Fruit fly (Drosophila melanogaster) Kc167 (cell line): ENCODE results near the gene obst-J.

Source experiments
- Myc ChIP-seq: fragments of >200 bp; optimal IDR thresholded peaks from 2 replicates; lab custom pipeline; 2017; ENCODE audit warnings: missing external identifiers
- Sin3A ChIP-seq: fragments of >200 bp; optimal IDR thresholded peaks from 2 replicates; lab custom pipeline; 2018; ENCODE audit warnings: missing external identifiers
- h ChIP-seq: fragments of >200 bp; optimal IDR thresholded peaks from 3 replicates; lab custom pipeline; 2018; ENCODE audit warnings: missing external identifiers
- insv ChIP-seq: fragments of >200 bp; optimal IDR thresholded peaks from 3 replicates; lab custom pipeline; 2018; ENCODE audit warnings: missing external identifiers
- psq ChIP-seq: fragments of >200 bp; optimal IDR thresholded peaks from 2 replicates; lab custom pipeline; 2017; ENCODE audit warnings: missing external identifiers
- ttk ChIP-seq: sonication (Bioruptor generic); optimal IDR thresholded peaks from 2 replicates; lab custom pipeline; 2017; ENCODE audit warnings: missing external identifiers

obst-J gene

dm6 chr3L:20131643-20132042 is at the start of gene obst-J:
TSS of gene obst-J (minus strand) at chr3L:20131743.
- no peak for TF ChIP-seq h
- no peak for TF ChIP-seq psq (lab: Kevin White, UChicago)
- TF ChIP-seq Sin3A: no peak
- no peak for TF ChIP-seq insv
- TF ChIP-seq Myc (lab: Kevin White, UChicago): no peak
- TF ChIP-seq ttk: no peak

- TF ChIP-seq Myc (lab: Kevin White, UChicago): no peak
- no peak for TF ChIP-seq Sin3A
- no peak for TF ChIP-seq h
- TF ChIP-seq psq (lab: Kevin White, UChicago): no peak
- no peak for TF ChIP-seq insv
- TF ChIP-seq ttk: no peak
Measured at dm6 chr3L:20178101-20178500, 46.6 kb upstream of the obst-J start.

- TF ChIP-seq ttk: no peak
- no peak for TF ChIP-seq h
- TF ChIP-seq Sin3A: no peak
- no peak for TF ChIP-seq psq (lab: Kevin White, UChicago)
- no peak for TF ChIP-seq Myc (lab: Kevin White, UChicago)
- TF ChIP-seq insv: no peak
Measured at dm6 chr3L:20177697-20178096, 46.2 kb upstream of the obst-J start.

dm6 chr3L:20168152-20168551 is 36.6 kb upstream of the obst-J start:
- TF ChIP-seq ttk (no peak), psq (lab: Kevin White, UChicago) (no peak), Sin3A (no peak), insv (no peak), h (no peak), Myc (lab: Kevin White, UChicago) (no peak)

- TF ChIP-seq psq (lab: Kevin White, UChicago) (no peak), h (no peak), insv (no peak), Sin3A (no peak), Myc (lab: Kevin White, UChicago) (no peak), ttk (no peak)
Measured at dm6 chr3L:20140589-20141207, 9.2 kb upstream of the obst-J start, which contains the start of gene CG7328. TSS of gene CG7328 (minus strand) at chr3L:20140607.

dm6 chr3L:20138327-20138726 is 6.8 kb upstream of the obst-J start:
- TF ChIP-seq Myc (lab: Kevin White, UChicago): no peak
- TF ChIP-seq ttk: no peak
- no peak for TF ChIP-seq psq (lab: Kevin White, UChicago)
- TF ChIP-seq h: no peak
- TF ChIP-seq Sin3A: no peak
- no peak for TF ChIP-seq insv

- TF ChIP-seq ttk (no peak), psq (lab: Kevin White, UChicago) (no peak), h (no peak), Myc (lab: Kevin White, UChicago) (no peak), insv (no peak), Sin3A (no peak)
Measured at dm6 chr3L:20133168-20133567, 1.6 kb upstream of the obst-J start, which contains the start of gene CG7335. TSS of gene CG7335 (minus strand) at chr3L:20133268.

- TF ChIP-seq psq (lab: Kevin White, UChicago) (no peak), h (no peak)
Measured at dm6 chr3L:20129032-20129431, 2.5 kb downstream of the obst-J start, which contains the start of gene gig. TSS of gene gig (plus strand) at chr3L:20129181.

- no peak for TF ChIP-seq psq (lab: Kevin White, UChicago)
- no peak for TF ChIP-seq Myc (lab: Kevin White, UChicago)
- TF ChIP-seq ttk: no peak
- no peak for TF ChIP-seq Sin3A
- TF ChIP-seq insv: no peak
- TF ChIP-seq h: no peak
Measured at dm6 chr3L:20127281-20127680, 4.3 kb downstream of the obst-J start, which contains the start of gene CG7365. TSS of gene CG7365 (minus strand) at chr3L:20127381.

- TF ChIP-seq psq (lab: Kevin White, UChicago) (no peak), ttk (no peak), insv (no peak)
Measured at dm6 chr3L:20126106-20126505, 5.4 kb downstream of the obst-J start.

- no peak for TF ChIP-seq Sin3A
- TF ChIP-seq insv: no peak
- no peak for TF ChIP-seq Myc (lab: Kevin White, UChicago)
- no peak for TF ChIP-seq h
- no peak for TF ChIP-seq psq (lab: Kevin White, UChicago)
- no peak for TF ChIP-seq ttk
Measured at dm6 chr3L:20123038-20123437, 8.5 kb downstream of the obst-J start.

dm6 chr3L:20112797-20113368 is 18.7 kb downstream of the obst-J start, which contains the start of gene CG14187:
TSS of gene CG14187 (minus strand) at chr3L:20112847.
- no peak for TF ChIP-seq ttk
- TF ChIP-seq Sin3A: no peak
- TF ChIP-seq Myc (lab: Kevin White, UChicago): no peak
- TF ChIP-seq h: no peak
- no peak for TF ChIP-seq insv
- no peak for TF ChIP-seq psq (lab: Kevin White, UChicago)

dm6 chr3L:20111434-20111833 is 20.1 kb downstream of the obst-J start, which contains the start of gene Ir76b:
TSS of gene Ir76b (minus strand) at chr3L:20111534.
- no peak for TF ChIP-seq insv
- TF ChIP-seq Myc (lab: Kevin White, UChicago): no peak
- no peak for TF ChIP-seq ttk
- TF ChIP-seq psq (lab: Kevin White, UChicago): no peak
- TF ChIP-seq h: no peak

- no peak for TF ChIP-seq Sin3A
- no peak for TF ChIP-seq Myc (lab: Kevin White, UChicago)
Measured at dm6 chr3L:20105794-20106193, 25.7 kb downstream of the obst-J start, which contains the start of gene CG14185. TSS of gene CG14185 (plus strand) at chr3L:20106094.
